Fruit fly (Drosophila melanogaster): ENCODE results near the gene Lsd-2.

- TF ChIP-seq hbn (GFP tag; IDR thresholded peaks at IDR 0.05; ENCODE audit: partially characterized antibody) (no peak), Abd-B (GFP tag; optimal IDR thresholded peaks at IDR 0.05) (peak; percentile 76), Optix (GFP tag; IDR thresholded peaks at IDR 0.05) (peak; percentile 80), CG1792 (GFP tag; optimal IDR thresholded peaks at IDR 0.05) (peak; percentile 90), CG11456 (GFP tag; IDR thresholded peaks at IDR 0.05) (peak; percentile 96), tna (GFP tag; IDR thresholded peaks at IDR 0.05; ENCODE audit: partially characterized antibody) (no peak), Ets65A (GFP tag) (peak; percentile 99), ro (GFP tag; IDR thresholded peaks at IDR 0.05) (peak; percentile 80), Lpt (GFP tag; optimal IDR thresholded peaks at IDR 0.05) (no peak), CG6813 (GFP tag; optimal IDR thresholded peaks at IDR 0.05) (peak; percentile 73), CG12071 (GFP tag; optimal IDR thresholded peaks at IDR 0.05) (peak; percentile 70), CG8281 (tag; optimal IDR thresholded peaks at IDR 0.05) (peak; percentile 57), CG1832 (GFP tag; optimal IDR thresholded peaks at IDR 0.05) (no peak), slbo (GFP tag; IDR thresholded peaks at IDR 0.05) (peak; percentile 97)
Observed at dm6 chrX:15074646-15075351, 1.2 kb downstream of the Lsd-2 start.
